Fruit fly (Drosophila melanogaster) whole organism, embryonic: ENCODE data around the gene Lcp65Ac.

Experiments used
- ATbp ChIP-seq: fragments of 200-800 bp; sonication (Bioruptor generic); optimal IDR thresholded peaks from 2 replicates; lab custom pipeline; 2017; ENCODE audit warnings: missing biosample characterization, mild to moderate bottlenecking, missing genetic modification characterization, missing genetic modification reagents
- C15 ChIP-seq: fragments of 200-800 bp; sonication (Bioruptor generic); IDR thresholded peaks from 3 replicates; pipeline ENCODE4 v1.3.6; 2022; ENCODE audit warnings: missing biosample characterization, missing genetic modification characterization
- CG10543 ChIP-seq: fragments of 200-800 bp; sonication (Bioruptor generic); optimal IDR thresholded peaks from 3 replicates; lab custom pipeline; 2017; ENCODE audit warnings: missing biosample characterization, mild to moderate bottlenecking, missing genetic modification characterization, moderate library complexity
- CG11560 ChIP-seq: fragments of 200-800 bp; sonication (Bioruptor generic); IDR thresholded peaks from 3 replicates; pipeline ENCODE4 v1.3.6; 2022; ENCODE audit warnings: missing biosample characterization, missing genetic modification characterization
- CG12299 ChIP-seq: fragments of 200-800 bp; sonication (Bioruptor generic); optimal IDR thresholded peaks from 2 replicates; lab custom pipeline; 2018; ENCODE audit warnings: missing biosample characterization, mild to moderate bottlenecking, missing genetic modification characterization
- CG13123 ChIP-seq: fragments of 200-800 bp; sonication (Bioruptor generic); optimal IDR thresholded peaks from 2 replicates; lab custom pipeline; 2016; ENCODE audit warnings: missing biosample characterization, missing genetic modification characterization
- CG14860 ChIP-seq: fragments of 200-800 bp; sonication (Bioruptor generic); IDR thresholded peaks from 3 replicates; pipeline ENCODE4 v1.3.6; 2022; ENCODE audit warnings: missing biosample characterization, missing genetic modification characterization; ENCODE audit not compliant: partially characterized antibody
- CG15514 ChIP-seq: fragments of 200-800 bp; sonication (Bioruptor generic); optimal IDR thresholded peaks from 3 replicates; lab custom pipeline; 2017; ENCODE audit warnings: missing biosample characterization, missing genetic modification characterization, mild to moderate bottlenecking, moderate library complexity, missing genetic modification reagents
- CG17802 ChIP-seq: fragments of 200-800 bp; sonication (Bioruptor generic); optimal IDR thresholded peaks from 2 replicates; lab custom pipeline; 2018; ENCODE audit warnings: missing biosample characterization, mild to moderate bottlenecking, missing genetic modification characterization, moderate library complexity
- CG2116 ChIP-seq: fragments of 200-800 bp; sonication (Bioruptor generic); optimal IDR thresholded peaks from 3 replicates; lab custom pipeline; 2018; ENCODE audit warnings: missing biosample characterization, mild to moderate bottlenecking, missing genetic modification characterization
- CG30020 ChIP-seq: fragments of 200-800 bp; optimal IDR thresholded peaks from 2 replicates; lab custom pipeline; 2019; ENCODE audit warnings: missing biosample characterization, mild to moderate bottlenecking, missing genetic modification characterization, moderate library complexity
- CG31441 ChIP-seq: fragments of 200-800 bp; sonication (Bioruptor generic); IDR thresholded peaks from 2 replicates; pipeline ENCODE4 v1.3.6; 2022; ENCODE audit warnings: missing biosample characterization, missing genetic modification characterization
- CG34376 ChIP-seq: fragments of 200-800 bp; sonication (Bioruptor generic); optimal IDR thresholded peaks from 2 replicates; lab custom pipeline; 2018; ENCODE audit warnings: missing biosample characterization, mild to moderate bottlenecking, missing genetic modification characterization
- CG4424 ChIP-seq: fragments of 200-800 bp; sonication (Bioruptor generic); optimal IDR thresholded peaks from 3 replicates; lab custom pipeline; 2016; ENCODE audit warnings: missing biosample characterization, missing genetic modification characterization
- CG4617 ChIP-seq: fragments of 200-800 bp; sonication (Bioruptor generic); optimal IDR thresholded peaks from 3 replicates; lab custom pipeline; 2016; ENCODE audit warnings: missing biosample characterization, missing genetic modification characterization, borderline replicate concordance
- CG4730 ChIP-seq: fragments of 200-800 bp; sonication (Bioruptor generic); IDR thresholded peaks from 2 replicates; pipeline ENCODE4 v1.3.6; 2022; ENCODE audit warnings: missing biosample characterization, missing genetic modification characterization
- CG6272 ChIP-seq: fragments of 200-800 bp; sonication (Bioruptor generic); IDR thresholded peaks from 2 replicates; pipeline ENCODE4 v1.3.6; 2022; ENCODE audit warnings: missing biosample characterization, missing genetic modification characterization
- CG7556 ChIP-seq: fragments of 200-800 bp; sonication (Bioruptor generic); optimal IDR thresholded peaks from 2 replicates; lab custom pipeline; 2017; ENCODE audit warnings: missing biosample characterization, mild to moderate bottlenecking, missing genetic modification characterization
- CG7839 ChIP-seq: fragments of 200-800 bp; sonication (Bioruptor generic); optimal IDR thresholded peaks from 3 replicates; lab custom pipeline; 2018; ENCODE audit warnings: missing biosample characterization, mild to moderate bottlenecking, missing genetic modification characterization, moderate library complexity
- CG7963 ChIP-seq: fragments of 200-800 bp; sonication (Bioruptor generic); IDR thresholded peaks from 3 replicates; pipeline ENCODE4 v1.3.6; 2022; ENCODE audit warnings: missing biosample characterization, missing genetic modification characterization; ENCODE audit not compliant: partially characterized antibody
- CG7987 ChIP-seq: fragments of 200-800 bp; sonication (Bioruptor generic); optimal IDR thresholded peaks from 2 replicates; lab custom pipeline; 2018; ENCODE audit warnings: missing biosample characterization, mild to moderate bottlenecking, missing genetic modification characterization, moderate library complexity
- CG8089 ChIP-seq: fragments of 200-800 bp; sonication (Bioruptor generic); optimal IDR thresholded peaks from 3 replicates; lab custom pipeline; 2016; ENCODE audit warnings: missing biosample characterization, missing genetic modification characterization
- CG8924 ChIP-seq: fragments of 200-800 bp; optimal IDR thresholded peaks from 3 replicates; lab custom pipeline; 2019; ENCODE audit warnings: missing biosample characterization, mild to moderate bottlenecking, missing genetic modification characterization, moderate library complexity
- CG9215 ChIP-seq: fragments of 200-800 bp; sonication (Bioruptor generic); IDR thresholded peaks from 2 replicates; pipeline ENCODE4 v1.3.6; 2022; ENCODE audit warnings: missing biosample characterization, missing genetic modification characterization
- Hand ChIP-seq: fragments of 200-800 bp; sonication (Bioruptor generic); optimal IDR thresholded peaks from 2 replicates; lab custom pipeline; 2017; ENCODE audit warnings: mild to moderate bottlenecking, missing biosample characterization, missing genetic modification reagents, missing genetic modification characterization
- Hmr ChIP-seq: fragments of 200-800 bp; sonication (Bioruptor generic); optimal IDR thresholded peaks from 3 replicates; lab custom pipeline; 2017; ENCODE audit warnings: mild to moderate bottlenecking, missing biosample characterization, missing genetic modification reagents, missing genetic modification characterization
- MTF-1 ChIP-seq: fragments of 200-800 bp; sonication (Bioruptor generic); optimal IDR thresholded peaks from 2 replicates; lab custom pipeline; 2018; ENCODE audit warnings: missing biosample characterization, mild to moderate bottlenecking, missing genetic modification characterization, borderline replicate concordance
- NC2β ChIP-seq: fragments of 200-800 bp; sonication (Bioruptor generic); optimal IDR thresholded peaks from 2 replicates; lab custom pipeline; 2016; ENCODE audit warnings: missing biosample characterization, missing genetic modification characterization
- Sin3A ChIP-seq: fragments of >200 bp; optimal IDR thresholded peaks from 2 replicates; lab custom pipeline; 2018
- Spps ChIP-seq: fragments of 200-800 bp; sonication (Bioruptor generic); optimal IDR thresholded peaks from 2 replicates; lab custom pipeline; 2018; ENCODE audit warnings: missing biosample characterization, mild to moderate bottlenecking, missing genetic modification characterization
- al ChIP-seq: fragments of 200-800 bp; sonication (Bioruptor generic); IDR thresholded peaks from 2 replicates; pipeline ENCODE4 v1.3.6; 2022; ENCODE audit warnings: missing biosample characterization, missing genetic modification characterization
- bigmax ChIP-seq: fragments of 200-800 bp; sonication (Bioruptor generic); optimal IDR thresholded peaks from 2 replicates; lab custom pipeline; 2018; ENCODE audit warnings: missing biosample characterization, mild to moderate bottlenecking, missing genetic modification characterization
- cato ChIP-seq: fragments of 200-800 bp; sonication (Bioruptor generic); optimal IDR thresholded peaks from 2 replicates; lab custom pipeline; 2016; ENCODE audit warnings: missing biosample characterization, missing genetic modification characterization, borderline replicate concordance
- chm ChIP-seq: fragments of 200-800 bp; sonication (Bioruptor generic); IDR thresholded peaks from 2 replicates; pipeline ENCODE4 v1.3.6; 2022; ENCODE audit warnings: missing biosample characterization, missing genetic modification characterization
- dan ChIP-seq: fragments of 200-800 bp; sonication (Bioruptor generic); IDR thresholded peaks from 2 replicates; pipeline ENCODE4 v1.3.6; 2022; ENCODE audit warnings: missing biosample characterization, missing genetic modification characterization
- dati ChIP-seq: fragments of 200-800 bp; sonication (Bioruptor generic); IDR thresholded peaks from 2 replicates; pipeline ENCODE4 v1.3.6; 2022; ENCODE audit warnings: missing biosample characterization, missing genetic modification characterization
- gem ChIP-seq: fragments of 200-800 bp; sonication (Bioruptor generic); optimal IDR thresholded peaks from 2 replicates; lab custom pipeline; 2019; ENCODE audit warnings: missing biosample characterization, mild to moderate bottlenecking, missing genetic modification characterization, moderate library complexity
- grn ChIP-seq: fragments of 200-800 bp; sonication (Bioruptor generic); optimal IDR thresholded peaks from 3 replicates; lab custom pipeline; 2017; ENCODE audit warnings: missing biosample characterization, missing genetic modification characterization
- gsb ChIP-seq: fragments of 200-800 bp; sonication (Bioruptor generic); IDR thresholded peaks from 2 replicates; pipeline ENCODE4 v1.3.6; 2022; ENCODE audit warnings: missing biosample characterization, missing genetic modification characterization
- jumu ChIP-seq: fragments of 200-800 bp; sonication (Bioruptor generic); optimal IDR thresholded peaks from 3 replicates; lab custom pipeline; 2016; ENCODE audit warnings: missing biosample characterization, missing genetic modification characterization
- klu ChIP-seq: fragments of 200-800 bp; sonication (Bioruptor generic); IDR thresholded peaks from 2 replicates; pipeline ENCODE4 v1.3.6; 2022; ENCODE audit warnings: missing biosample characterization, missing genetic modification characterization
- nau ChIP-seq: fragments of 200-800 bp; sonication (Bioruptor generic); optimal IDR thresholded peaks from 3 replicates; lab custom pipeline; 2017; ENCODE audit warnings: missing biosample characterization, mild to moderate bottlenecking, missing genetic modification characterization, missing genetic modification reagents
- p53 ChIP-seq: fragments of 200-800 bp; sonication (Bioruptor generic); optimal IDR thresholded peaks from 2 replicates; lab custom pipeline; 2016; ENCODE audit warnings: missing biosample characterization, missing genetic modification characterization
- peb ChIP-seq: fragments of 200-800 bp; sonication (Bioruptor generic); IDR thresholded peaks from 2 replicates; pipeline ENCODE4 v1.3.6; 2022; ENCODE audit warnings: missing biosample characterization, missing genetic modification characterization
- salm ChIP-seq: fragments of 200-800 bp; sonication (Bioruptor generic); optimal IDR thresholded peaks from 2 replicates; lab custom pipeline; 2018; ENCODE audit warnings: missing biosample characterization, mild to moderate bottlenecking, missing genetic modification characterization
- schlank ChIP-seq: fragments of 200-800 bp; sonication (Bioruptor generic); optimal IDR thresholded peaks from 2 replicates; lab custom pipeline; 2018; ENCODE audit warnings: missing biosample characterization, mild to moderate bottlenecking, missing genetic modification characterization
- sd ChIP-seq: fragments of 200-800 bp; sonication (Bioruptor generic); optimal IDR thresholded peaks from 3 replicates; lab custom pipeline; 2018; ENCODE audit warnings: missing biosample characterization, mild to moderate bottlenecking, missing genetic modification characterization, moderate library complexity
- trem ChIP-seq: fragments of 200-800 bp; optimal IDR thresholded peaks from 3 replicates; lab custom pipeline; 2019; ENCODE audit warnings: missing biosample characterization, mild to moderate bottlenecking, missing genetic modification characterization, moderate library complexity
- vvl ChIP-seq: fragments of 200-800 bp; sonication (Bioruptor generic); IDR thresholded peaks from 2 replicates; pipeline ENCODE4 v1.3.6; 2022; ENCODE audit warnings: missing biosample characterization, missing genetic modification characterization
- wdn ChIP-seq: fragments of 200-800 bp; sonication (Bioruptor generic); IDR thresholded peaks from 2 replicates; pipeline ENCODE4 v1.3.6; 2022; ENCODE audit warnings: missing biosample characterization, missing genetic modification characterization

The Lcp65Ac gene

DNA sequence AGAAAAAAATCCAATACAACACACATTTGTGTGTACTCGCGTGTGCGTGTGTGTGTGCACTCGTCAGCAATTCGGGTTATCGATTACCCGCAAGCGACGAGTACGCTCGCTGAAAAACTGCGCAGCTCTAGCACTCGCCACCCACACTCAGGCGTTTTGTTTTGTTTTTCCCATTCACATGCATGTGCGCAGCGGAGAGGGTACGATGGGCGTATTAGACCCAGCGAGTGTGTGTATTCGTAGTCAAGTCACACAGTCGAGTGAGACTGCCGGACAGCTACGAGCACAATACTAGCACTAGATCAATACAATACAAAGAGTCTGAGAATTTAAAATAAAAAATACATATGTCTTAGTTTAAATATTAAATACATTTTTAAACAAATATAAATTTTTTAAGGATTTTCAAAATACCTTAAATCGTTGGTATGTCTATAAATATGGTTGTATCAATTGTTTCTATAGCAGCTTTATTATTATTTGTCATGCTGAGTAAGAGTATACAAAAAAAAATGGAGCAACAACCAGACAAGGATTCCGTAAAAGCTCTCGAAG, 40.3 kb downstream of the Lcp65Ac start, which contains the start of the genes D19B and CG43293 (continued):
- TF ChIP-seq C15 (GFP tag; lab: Robert Waterston, UW) = peak; percentile 89
- TF ChIP-seq dati (GFP tag; lab: Robert Waterston, UW) = peak; percentile 57; the same call in 1 of the 2 replicates
- peak; percentile 72; the same call in 2 of the 3 replicates for TF ChIP-seq CG11560 (tag; lab: Robert Waterston, UW)
- TF ChIP-seq CG7963 (GFP tag; lab: Robert Waterston, UW) = peak; percentile 45; the same call in 1 of the 3 replicates
- TF ChIP-seq gsb (GFP tag; lab: Robert Waterston, UW) = peak; percentile 75
- TF ChIP-seq wdn = peak; percentile 87
- TF ChIP-seq p53 (GFP tag; lab: Kevin White, UChicago) = peak; percentile 81
- peak; percentile 81 for TF ChIP-seq CG7556 (GFP tag; lab: Kevin White, UChicago)
- TF ChIP-seq CG7839 (tag; lab: Kevin White, UChicago) = peak; percentile 88
- peak; percentile 86 for TF ChIP-seq CG4730
- TF ChIP-seq CG13123 (GFP tag; lab: Kevin White, UChicago) = peak; percentile 72
- TF ChIP-seq sd (tag; lab: Kevin White, UChicago) = peak; percentile 75
- no peak for TF ChIP-seq CG14860
- TF ChIP-seq MTF-1 (GFP tag; lab: Kevin White, UChicago) = peak; percentile 82
- TF ChIP-seq peb = peak; percentile 61
- peak; percentile 11 for TF ChIP-seq bigmax (GFP tag; lab: Kevin White, UChicago)
- TF ChIP-seq trem (tag; lab: Kevin White, UChicago) = peak; percentile 72
- peak; percentile 80 for TF ChIP-seq cato
- TF ChIP-seq Spps = peak; percentile 74
- TF ChIP-seq CG2116 = peak; percentile 64
- TF ChIP-seq CG4617 (GFP tag; lab: Kevin White, UChicago) = peak; percentile 82
- TF ChIP-seq al = peak; percentile 83
- TF ChIP-seq ATbp (GFP tag; lab: Kevin White, UChicago) = peak; percentile 76
- peak; percentile 85 for TF ChIP-seq CG15514 (GFP tag; lab: Kevin White, UChicago)
- no peak for TF ChIP-seq nau (GFP tag; lab: Kevin White, UChicago)
- TF ChIP-seq salm (tag; lab: Kevin White, UChicago) = peak; percentile 57
- TF ChIP-seq CG31441 (GFP tag; lab: Robert Waterston, UW) = peak; percentile 79
- peak; percentile 88 for TF ChIP-seq CG4424
- TF ChIP-seq NC2β (GFP tag; lab: Kevin White, UChicago) = peak; percentile 78
- peak; percentile 90 for TF ChIP-seq gem (tag; lab: Kevin White, UChicago)
- TF ChIP-seq dan (GFP tag; lab: Robert Waterston, UW) = no peak
- peak; percentile 66 for TF ChIP-seq CG8089 (GFP tag; lab: Kevin White, UChicago)
- peak; percentile 53 for TF ChIP-seq CG30020 (tag; lab: Kevin White, UChicago)
- TF ChIP-seq CG6272 = peak; percentile 81
- TF ChIP-seq CG9215 (GFP tag; lab: Robert Waterston, UW) = peak; percentile 81
- TF ChIP-seq Hand (GFP tag; lab: Kevin White, UChicago) = peak; percentile 62
- TF ChIP-seq CG17802 = peak; percentile 60
- peak; percentile 69 for TF ChIP-seq CG12299 (tag; lab: Kevin White, UChicago)
- peak; percentile 80 for TF ChIP-seq schlank (tag; lab: Kevin White, UChicago)
- TF ChIP-seq Hmr (GFP tag; lab: Kevin White, UChicago) = peak; percentile 90
- peak; percentile 69 for TF ChIP-seq CG34376 (GFP tag; lab: Kevin White, UChicago)
- peak; percentile 97 for TF ChIP-seq chm
- TF ChIP-seq grn (GFP tag; lab: Kevin White, UChicago) = no peak
- TF ChIP-seq CG10543 (GFP tag; lab: Kevin White, UChicago) = peak; percentile 78
- TF ChIP-seq klu (GFP tag; lab: Robert Waterston, UW) = peak; percentile 92
- TF ChIP-seq vvl (GFP tag; lab: Robert Waterston, UW) = peak; percentile 93
- TF ChIP-seq jumu = peak; percentile 89
- TF ChIP-seq CG8924 (tag; lab: Kevin White, UChicago) = peak; percentile 90
- peak; percentile 91 for TF ChIP-seq CG7987 (GFP tag; lab: Kevin White, UChicago)
- TF ChIP-seq Sin3A (lab: Kevin White, UChicago) = no peak
